Worm (Caenorhabditis elegans) whole organism, L1 larva: Measurements from ENCODE around the gene pid-5.
"Not testable (repeated sequence)": the region's sequence is repeated elsewhere in the genome, so short reads cannot be mapped to it uniquely, and the experiment has no call there.

ENCODE experiments used
- C16A3.4 ChIP-seq: fragments of 150-350 bp; optimal IDR thresholded peaks from 2 replicates; lab custom pipeline; 2014; ENCODE audit warnings: missing biosample characterization, missing genetic modification characterization
- C34B4.2 ChIP-seq: sonication (generic microtip); optimal IDR thresholded peaks from 2 replicates; lab custom pipeline; 2017; ENCODE audit warnings: mild to moderate bottlenecking, missing genetic modification characterization, missing compliant biosample characterization
- Y116A8C.19 ChIP-seq: sonication (generic microtip); optimal IDR thresholded peaks from 2 replicates; lab custom pipeline; 2016; ENCODE audit warnings: missing compliant biosample characterization, missing genetic modification characterization, borderline replicate concordance
- aha-1 ChIP-seq: fragments of 150-350 bp; optimal IDR thresholded peaks from 2 replicates; lab custom pipeline; 2014; ENCODE audit warnings: missing biosample characterization, missing genetic modification characterization
- alr-1 ChIP-seq: fragments of 200-800 bp; sonication (Bioruptor generic); optimal IDR thresholded peaks from 2 replicates; lab custom pipeline; 2018; ENCODE audit warnings: borderline replicate concordance, mild to moderate bottlenecking, missing genetic modification characterization, missing compliant biosample characterization
- aly-2 ChIP-seq: fragments of 150-350 bp; optimal IDR thresholded peaks from 2 replicates; lab custom pipeline; 2014; ENCODE audit warnings: missing biosample characterization, missing genetic modification characterization
- ama-1 ChIP-seq: fragments of 150-350 bp; optimal IDR thresholded peaks from 2 replicates; lab custom pipeline; 2014
- ceh-63 ChIP-seq: fragments of 200-800 bp; sonication (Bioruptor generic); optimal IDR thresholded peaks from 2 replicates; lab custom pipeline; 2018; ENCODE audit warnings: mild to moderate bottlenecking, missing genetic modification characterization, missing compliant biosample characterization
- ceh-8 ChIP-seq: fragments of 200-800 bp; sonication (Bioruptor generic); optimal IDR thresholded peaks from 2 replicates; lab custom pipeline; 2018; ENCODE audit warnings: mild to moderate bottlenecking, missing genetic modification characterization, moderate library complexity, missing compliant biosample characterization
- ceh-88 ChIP-seq: fragments of 200-800 bp; sonication (Bioruptor generic); IDR thresholded peaks from 2 replicates; pipeline ENCODE4 v1.3.6; 2022; ENCODE audit warnings: missing genetic modification characterization, missing compliant biosample characterization
- ces-1 ChIP-seq: fragments of 150-350 bp; optimal IDR thresholded peaks from 2 replicates; lab custom pipeline; 2014; ENCODE audit warnings: missing biosample characterization, missing genetic modification reagents, missing genetic modification characterization
- dpl-1 ChIP-seq, 3 experiments: fragments of 150-350 bp in 2 of 3; sonication (generic microtip) in 1 of 3; optimal IDR thresholded peaks; 2 replicates each; lab custom pipeline; 2014 to 2017; ENCODE audit warnings: missing biosample characterization in 3 of 3, missing genetic modification characterization in 3 of 3, missing genetic modification reagents in 3 of 3
- dsc-1 ChIP-seq: sonication (generic microtip); optimal IDR thresholded peaks from 2 replicates; lab custom pipeline; 2016; ENCODE audit warnings: mild to moderate bottlenecking, missing genetic modification characterization, missing compliant biosample characterization
- efl-3 ChIP-seq: fragments of 200-800 bp; sonication (Bioruptor generic); optimal IDR thresholded peaks from 2 replicates; lab custom pipeline; 2018; ENCODE audit warnings: mild to moderate bottlenecking, missing genetic modification characterization, missing compliant biosample characterization
- elt-2 ChIP-seq: sonication (generic microtip); optimal IDR thresholded peaks from 2 replicates; lab custom pipeline; 2016; ENCODE audit warnings: missing genetic modification characterization, mild to moderate bottlenecking, inconsistent platforms, missing compliant biosample characterization, missing genetic modification reagents
- fkh-10 ChIP-seq: sonication (generic microtip); optimal IDR thresholded peaks from 2 replicates; lab custom pipeline; 2017; ENCODE audit warnings: missing biosample characterization, missing genetic modification reagents, missing genetic modification characterization
- fkh-8 ChIP-seq: sonication (generic microtip); optimal IDR thresholded peaks from 2 replicates; lab custom pipeline; 2016; ENCODE audit warnings: mild to moderate bottlenecking, missing genetic modification characterization, missing compliant biosample characterization
- grh-1 ChIP-seq: fragments of 200-800 bp; sonication (Bioruptor generic); IDR thresholded peaks from 2 replicates; pipeline ENCODE4 v1.3.6; 2022; ENCODE audit warnings: missing genetic modification reagents, missing genetic modification characterization, missing compliant biosample characterization
- isw-1 ChIP-seq: fragments of 200-800 bp; sonication (Bioruptor generic); IDR thresholded peaks from 2 replicates; pipeline ENCODE4 v1.3.6; 2022; ENCODE audit warnings: missing genetic modification characterization, missing compliant biosample characterization
- lin-14 ChIP-seq: fragments of 200-800 bp; sonication (Bioruptor generic); optimal IDR thresholded peaks from 2 replicates; lab custom pipeline; 2018; ENCODE audit warnings: mild to moderate bottlenecking, missing genetic modification characterization, moderate library complexity, missing compliant biosample characterization
- lin-35 ChIP-seq, 2 experiments: fragments of 150-350 bp; optimal IDR thresholded peaks; 2 replicates each; lab custom pipeline; 2014; ENCODE audit warnings: missing biosample characterization in 2 of 2, missing genetic modification characterization in 2 of 2, missing genetic modification reagents in 2 of 2
- lsy-2 ChIP-seq, 2 experiments: fragments of 150-350 bp; optimal IDR thresholded peaks; 2 replicates each; lab custom pipeline; 2014; ENCODE audit warnings: missing biosample characterization in 2 of 2, missing genetic modification characterization in 2 of 2
- mab-9 ChIP-seq: fragments of 200-800 bp; sonication (Bioruptor generic); IDR thresholded peaks from 2 replicates; pipeline ENCODE4 v1.3.6; 2022; ENCODE audit warnings: missing genetic modification reagents, missing genetic modification characterization, missing compliant biosample characterization
- mdl-1 ChIP-seq, 2 experiments: fragments of 150-350 bp; optimal IDR thresholded peaks; 2 replicates each; lab custom pipeline; 2014 to 2017; ENCODE audit warnings: missing biosample characterization in 2 of 2, missing genetic modification characterization in 2 of 2, inconsistent platforms in 1 of 2
- nhr-12 ChIP-seq: sonication (generic microtip); optimal IDR thresholded peaks from 2 replicates; lab custom pipeline; 2017; ENCODE audit warnings: missing biosample characterization, missing genetic modification characterization
- nhr-19 ChIP-seq: fragments of 200-800 bp; sonication (Bioruptor generic); conservative IDR thresholded peaks from 2 replicates; pipeline ENCODE4 v1.3.6; 2022; ENCODE audit warnings: missing genetic modification characterization, missing compliant biosample characterization
- nhr-237 ChIP-seq: fragments of 150-350 bp; optimal IDR thresholded peaks from 2 replicates; lab custom pipeline; 2014; ENCODE audit warnings: missing biosample characterization, missing genetic modification characterization
- nhr-76 ChIP-seq: sonication (generic microtip); optimal IDR thresholded peaks from 2 replicates; lab custom pipeline; 2017; ENCODE audit warnings: missing biosample characterization, missing genetic modification characterization
- nhr-85 ChIP-seq: sonication (generic microtip); peaks from one replicate; lab custom pipeline; 2016; ENCODE audit warnings: missing genetic modification characterization, inconsistent platforms, missing compliant biosample characterization
- snpc-4 ChIP-seq: fragments of 150-350 bp; optimal IDR thresholded peaks from 2 replicates; lab custom pipeline; 2014; ENCODE audit warnings: missing biosample characterization, missing genetic modification characterization
- sptf-1 ChIP-seq: fragments of 150-350 bp; optimal IDR thresholded peaks from 2 replicates; lab custom pipeline; 2014; ENCODE audit warnings: missing biosample characterization, missing genetic modification characterization
- swsn-7 ChIP-seq: sonication (generic microtip); optimal IDR thresholded peaks from 2 replicates; lab custom pipeline; 2016; ENCODE audit warnings: missing genetic modification characterization, missing compliant biosample characterization
- tbx-2 ChIP-seq: sonication (generic microtip); optimal IDR thresholded peaks from 2 replicates; lab custom pipeline; 2016; ENCODE audit warnings: missing genetic modification characterization, missing compliant biosample characterization
- tlp-1 ChIP-seq: fragments of 150-350 bp; optimal IDR thresholded peaks from 2 replicates; lab custom pipeline; 2014; ENCODE audit warnings: missing biosample characterization, missing genetic modification characterization
- unc-30 ChIP-seq: sonication (generic microtip); optimal IDR thresholded peaks from 2 replicates; lab custom pipeline; 2017; ENCODE audit warnings: missing biosample characterization, missing genetic modification characterization
- vab-15 ChIP-seq: sonication (generic microtip); optimal IDR thresholded peaks from 2 replicates; lab custom pipeline; 2017; ENCODE audit warnings: missing genotype, mild to moderate bottlenecking, missing genetic modification characterization, missing compliant biosample characterization
- xbp-1 ChIP-seq: sonication (generic microtip); optimal IDR thresholded peaks from 2 replicates; lab custom pipeline; 2016; ENCODE audit warnings: missing genetic modification characterization, missing compliant biosample characterization
- zag-1 ChIP-seq: fragments of 150-350 bp; optimal IDR thresholded peaks from 2 replicates; lab custom pipeline; 2014; ENCODE audit warnings: missing biosample characterization, missing genetic modification characterization
- zip-4 ChIP-seq: fragments of 200-800 bp; sonication (Bioruptor generic); optimal IDR thresholded peaks from 2 replicates; lab custom pipeline; 2018; ENCODE audit warnings: mild to moderate bottlenecking, missing genetic modification characterization, moderate library complexity, missing compliant biosample characterization
- ztf-11 ChIP-seq, 2 experiments: sonication (generic microtip); optimal IDR thresholded peaks; 2 replicates each; lab custom pipeline; 2016 to 2017; ENCODE audit warnings: missing genetic modification characterization in 2 of 2, missing biosample characterization in 1 of 2, missing compliant biosample characterization in 1 of 2

pid-5 gene

ce11 chrV:4204421-4204820 lies 28.7 kb downstream of the pid-5 start, which contains the start of gene H43I07.1:
TSS of gene H43I07.1 (plus strand) at chrV:4204721.
- TF ChIP-seq fkh-10 = no peak
- no peak for TF ChIP-seq dpl-1 (GFP tag; optimal IDR thresholded peaks at IDR 0.05; lab: Kevin White, UChicago)
- TF ChIP-seq nhr-85 (tag; lab: Kevin White, UChicago) = no peak
- TF ChIP-seq sptf-1 (tag; lab: Kevin White, UChicago) = no peak
- TF ChIP-seq lsy-2 (tag; optimal IDR thresholded peaks at IDR 0.05; lab: Kevin White, UChicago) = no peak
- TF ChIP-seq tlp-1 = no peak
- no peak for TF ChIP-seq Y116A8C.19
- no peak for TF ChIP-seq vab-15 (tag; lab: Kevin White, UChicago)
- no peak for TF ChIP-seq nhr-19 (GFP tag; lab: Robert Waterston, UW)
- TF ChIP-seq zip-4 (GFP tag; lab: Kevin White, UChicago) = no peak
- TF ChIP-seq elt-2 (tag; lab: Kevin White, UChicago) = no peak
- no peak for TF ChIP-seq xbp-1 (tag; lab: Kevin White, UChicago)
- no peak for TF ChIP-seq swsn-7 (tag; lab: Kevin White, UChicago)

ce11 chrV:4211521-4211920 lies 35.8 kb downstream of the pid-5 start:
- TF ChIP-seq fkh-10 = peak; percentile 49
- no peak for TF ChIP-seq lin-35 (GFP tag; optimal IDR thresholded peaks at IDR 0.05; lab: Kevin White, UChicago)
- TF ChIP-seq ces-1 (GFP tag; lab: Kevin White, UChicago) = peak; percentile 25
- TF ChIP-seq, all 84 proteins: peak for 2

ce11 chrV:4215856-4216255 lies 40.2 kb downstream of the pid-5 start, which contains the start of gene H43I07.4:
TSS of gene H43I07.4 (plus strand) at chrV:4216156.
- not testable (repeated sequence) for TF ChIP-seq isw-1 (GFP tag; lab: Robert Waterston, UW); ceh-88; aha-1 (tag; lab: Kevin White, UChicago)

DNA sequence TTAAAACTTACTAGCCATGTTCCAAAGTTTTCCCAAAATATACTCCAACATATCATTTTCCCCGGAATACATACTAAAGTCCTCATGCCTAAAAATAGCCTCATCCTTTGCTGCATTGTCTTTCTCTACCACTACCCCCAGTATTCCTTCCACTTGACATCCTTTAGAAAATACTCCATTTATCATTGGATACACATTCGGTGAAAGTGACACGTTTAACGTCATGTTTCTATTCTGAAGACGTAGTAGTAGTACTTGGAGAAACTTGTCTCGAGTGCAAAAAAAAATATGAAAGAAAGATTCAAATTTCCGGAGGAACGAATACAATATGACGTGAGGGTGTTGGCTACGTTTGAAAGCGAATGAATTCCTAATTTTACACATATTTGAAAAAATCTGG lies 41.2 kb downstream of the pid-5 start:
- TF ChIP-seq tlp-1 (no peak), zag-1 (tag; lab: Kevin White, UChicago) (no peak), dsc-1 (tag; lab: Kevin White, UChicago) (no peak), ztf-11 (tag; optimal IDR thresholded peaks at IDR 0.05; lab: Kevin White, UChicago) (no peak), mdl-1 (tag; optimal IDR thresholded peaks at IDR 0.05; lab: Kevin White, UChicago) (no peak), snpc-4 (tag; lab: Kevin White, UChicago) (no peak), grh-1 (GFP tag; lab: Robert Waterston, UW) (no peak), fkh-8 (no peak), ama-1 (lab: Kevin White, UChicago) (no peak), efl-3 (no peak), nhr-76 (tag; lab: Kevin White, UChicago) (no peak), nhr-237 (tag; lab: Kevin White, UChicago) (no peak), elt-2 (tag; lab: Kevin White, UChicago) (no peak), alr-1 (tag; lab: Kevin White, UChicago) (no peak), C16A3.4 (no peak), nhr-12 (tag; lab: Kevin White, UChicago) (no peak), sptf-1 (tag; lab: Kevin White, UChicago) (no peak), ceh-63 (GFP tag; lab: Kevin White, UChicago) (no peak), tbx-2 (tag; lab: Kevin White, UChicago) (no peak), fkh-10 (no peak)

- TF ChIP-seq mab-9 (peak; percentile 49; the same call in 1 of the 2 replicates), lin-14 (GFP tag; lab: Kevin White, UChicago) (peak; percentile 65), unc-30 (tag; lab: Kevin White, UChicago) (no peak), aly-2 (no peak), C34B4.2 (tag; lab: Kevin White, UChicago) (no peak), dsc-1 (tag; lab: Kevin White, UChicago) (no peak), nhr-76 (tag; lab: Kevin White, UChicago) (no peak), ceh-8 (GFP tag; lab: Kevin White, UChicago) (no peak)
- TF ChIP-seq, all 84 proteins: peak for 2
Observed at ce11 chrV:4218268-4218667, 42.6 kb downstream of the pid-5 start.
